2 fruit fly cellular contexts compared by ENCODE assay signal in the genomic region with DNA sequence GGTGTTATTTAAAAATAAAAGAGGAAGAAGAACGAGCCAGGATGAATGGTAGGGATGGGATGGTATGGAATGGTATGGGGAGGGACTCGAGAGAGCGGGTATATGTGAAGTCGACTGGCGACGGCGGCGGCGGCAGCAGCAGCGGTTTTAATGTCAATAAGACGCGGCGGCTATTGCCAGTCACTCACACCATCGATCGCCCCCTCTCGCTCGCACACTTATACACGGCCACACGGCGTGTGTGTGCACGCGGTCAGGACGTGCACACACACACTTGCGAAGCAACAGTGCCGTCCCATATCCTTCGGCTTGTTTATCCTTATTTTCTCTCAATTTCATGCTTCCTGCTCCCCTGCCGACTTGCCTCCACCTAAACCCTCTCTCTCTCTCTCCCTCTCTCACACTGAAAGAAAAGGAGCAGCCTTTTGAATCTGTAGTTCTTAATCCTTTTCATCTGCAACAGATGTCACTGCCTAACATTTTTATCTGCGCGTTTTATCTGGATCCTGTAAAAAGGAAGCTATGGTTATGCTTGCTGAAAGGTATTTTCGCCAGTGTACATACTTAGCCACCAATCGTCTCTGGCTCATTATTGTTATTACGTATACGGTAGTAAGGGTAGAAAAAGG.
A peak's percentile ranks its signal among the peaks of the same experiment; 100 is the strongest.
TF ChIP-seq lines count a peak whose summit lies in the region.

No protein-coding gene starts in this region.

TF ChIP-seq in whole organism, embryonic, 481 proteins besides CTCF, POLR2A, EP300 and RAD21 (continued from another document and continues in another):
- TF ChIP-seq Hmr (GFP tag; optimal IDR thresholded peaks at IDR 0.05; lab: Kevin White, UChicago) (peak; percentile 88), Xrp1 (GFP tag; IDR thresholded peaks at IDR 0.05; lab: Robert Waterston, UW) (peak; percentile 88), CG32772 (GFP tag; IDR thresholded peaks at IDR 0.05; lab: Robert Waterston, UW) (peak; percentile 71), pb (GFP tag; optimal IDR thresholded peaks at IDR 0.05; lab: Kevin White, UChicago) (peak; percentile 67), tll (GFP tag; optimal IDR thresholded peaks at IDR 0.05; lab: Kevin White, UChicago) (peak in 1 of 2 experiments; percentile 57), sens (GFP tag; lab: Kevin White, UChicago) (peak; percentile 99), chm (GFP tag; IDR thresholded peaks at IDR 0.05; lab: Robert Waterston, UW) (peak; percentile 82), dysf (GFP tag; IDR thresholded peaks at IDR 0.05; lab: Robert Waterston, UW) (peak; percentile 88), knrl (GFP tag; IDR thresholded peaks at IDR 0.05; lab: Robert Waterston, UW; ENCODE audit: partially characterized antibody) (no peak), MESR4 (GFP tag; optimal IDR thresholded peaks at IDR 0.05; lab: Kevin White, UChicago) (peak; percentile 40), Ada2b (GFP tag; IDR thresholded peaks at IDR 0.05; lab: Robert Waterston, UW) (peak; percentile 73), CG2129 (GFP tag; IDR thresholded peaks at IDR 0.05; lab: Robert Waterston, UW; ENCODE audit: partially characterized antibody) (no peak), CG13775 (GFP tag; optimal IDR thresholded peaks at IDR 0.05; lab: Kevin White, UChicago) (peak; percentile 79), oc (tag; optimal IDR thresholded peaks at IDR 0.05; lab: Kevin White, UChicago) (peak; percentile 79), CG6654 (GFP tag; optimal IDR thresholded peaks at IDR 0.05; lab: Kevin White, UChicago) (peak; percentile 42), run (tag; optimal IDR thresholded peaks at IDR 0.05; lab: Kevin White, UChicago) (peak; percentile 22), CG7839 (tag; optimal IDR thresholded peaks at IDR 0.05; lab: Kevin White, UChicago) (peak; percentile 91), Fer2 (tag; optimal IDR thresholded peaks at IDR 0.05; lab: Kevin White, UChicago) (peak; percentile 54), al (GFP tag; IDR thresholded peaks at IDR 0.05; lab: Robert Waterston, UW) (peak; percentile 71), CG17802 (tag; optimal IDR thresholded peaks at IDR 0.05; lab: Kevin White, UChicago) (peak; percentile 62), Dip3 (GFP tag; optimal IDR thresholded peaks at IDR 0.05; lab: Kevin White, UChicago) (peak; percentile 81), CG5180 (GFP tag; optimal IDR thresholded peaks at IDR 0.05; lab: Kevin White, UChicago) (peak; percentile 59), slou (GFP tag; optimal IDR thresholded peaks at IDR 0.05; lab: Kevin White, UChicago) (peak; percentile 66), CG1024 (GFP tag; IDR thresholded peaks at IDR 0.05; lab: Robert Waterston, UW) (peak; percentile 65; the same call in 1 of the 2 replicates), repo (GFP tag; optimal IDR thresholded peaks at IDR 0.05; lab: Kevin White, UChicago) (peak; percentile 68), CG34422 (GFP tag; IDR thresholded peaks at IDR 0.05; lab: Robert Waterston, UW) (peak; percentile 89), cas (GFP tag; IDR thresholded peaks at IDR 0.05; lab: Robert Waterston, UW) (peak; percentile 64; the same call in 1 of the 2 replicates), CG1647 (GFP tag; optimal IDR thresholded peaks at IDR 0.05; lab: Kevin White, UChicago) (peak; percentile 74), ewg (GFP tag; optimal IDR thresholded peaks at IDR 0.05; lab: Kevin White, UChicago) (peak; percentile 67), Ptx1 (GFP tag; IDR thresholded peaks at IDR 0.05; lab: Robert Waterston, UW) (peak; percentile 81), Sry-β (GFP tag; optimal IDR thresholded peaks at IDR 0.05; lab: Kevin White, UChicago) (no peak), TFAM (GFP tag; optimal IDR thresholded peaks at IDR 0.05; lab: Kevin White, UChicago) (peak; percentile 31), CG4282 (GFP tag; optimal IDR thresholded peaks at IDR 0.05; lab: Kevin White, UChicago) (peak; percentile 69), CG34224 (GFP tag; IDR thresholded peaks at IDR 0.05; lab: Robert Waterston, UW; ENCODE audit: partially characterized antibody) (no peak), Oaz (GFP tag; IDR thresholded peaks at IDR 0.05; lab: Robert Waterston, UW) (peak; percentile 56; the same call in 1 of the 2 replicates), gro (GFP tag; optimal IDR thresholded peaks at IDR 0.05; lab: Kevin White, UChicago) (peak; percentile 85), Mad (GFP tag; optimal IDR thresholded peaks at IDR 0.05; lab: Kevin White, UChicago) (peak; percentile 85), Camta (GFP tag; optimal IDR thresholded peaks at IDR 0.05; lab: Kevin White, UChicago) (peak; percentile 80), ems (GFP tag; optimal IDR thresholded peaks at IDR 0.05; lab: Kevin White, UChicago) (peak; percentile 89), CG16813 (GFP tag; IDR thresholded peaks at IDR 0.05; lab: Robert Waterston, UW; ENCODE audit: partially characterized antibody) (no peak), CG1792 (GFP tag; optimal IDR thresholded peaks at IDR 0.05; lab: Kevin White, UChicago) (peak; percentile 76), ase (GFP tag; IDR thresholded peaks at IDR 0.05; lab: Robert Waterston, UW) (peak; percentile 13; the same call in 1 of the 3 replicates), vvl (GFP tag; IDR thresholded peaks at IDR 0.05; lab: Robert Waterston, UW) (peak; percentile 85), abd-A (tag; optimal IDR thresholded peaks at IDR 0.05; lab: Kevin White, UChicago) (peak; percentile 63), CG1529 (GFP tag; optimal IDR thresholded peaks at IDR 0.05; lab: Kevin White, UChicago) (peak; percentile 60), sqz (GFP tag; optimal IDR thresholded peaks at IDR 0.05; lab: Kevin White, UChicago) (peak; percentile 14), Oli (tag; optimal IDR thresholded peaks at IDR 0.05; lab: Kevin White, UChicago) (peak; percentile 80), HLH3B (GFP tag; IDR thresholded peaks at IDR 0.05; lab: Robert Waterston, UW) (peak; percentile 85), ERR (GFP tag; optimal IDR thresholded peaks at IDR 0.05; lab: Kevin White, UChicago) (peak; percentile 84), Antp (GFP tag; optimal IDR thresholded peaks at IDR 0.05; lab: Kevin White, UChicago) (peak; percentile 95), cato (GFP tag; optimal IDR thresholded peaks at IDR 0.05; lab: Kevin White, UChicago; ENCODE audit: borderline replicate concordance) (peak; percentile 55), luna (GFP tag; optimal IDR thresholded peaks at IDR 0.05; lab: Kevin White, UChicago) (peak; percentile 76), Ets97D (GFP tag; optimal IDR thresholded peaks at IDR 0.05; lab: Kevin White, UChicago) (peak; percentile 22), CG15514 (GFP tag; optimal IDR thresholded peaks at IDR 0.05; lab: Kevin White, UChicago) (peak; percentile 68), kah (GFP tag; optimal IDR thresholded peaks at IDR 0.05; lab: Kevin White, UChicago) (peak; percentile 23), CG17361 (GFP tag; IDR thresholded peaks at IDR 0.05; lab: Robert Waterston, UW) (peak; percentile 81), da (GFP tag; optimal IDR thresholded peaks at IDR 0.05; lab: Kevin White, UChicago) (peak; percentile 57), Lpt (GFP tag; optimal IDR thresholded peaks at IDR 0.05; lab: Kevin White, UChicago) (no peak), MTF-1 (GFP tag; optimal IDR thresholded peaks at IDR 0.05; lab: Kevin White, UChicago; ENCODE audit: borderline replicate concordance) (peak; percentile 76), Hsf (GFP tag; optimal IDR thresholded peaks at IDR 0.05; lab: Kevin White, UChicago) (peak; percentile 89)

TF ChIP-seq in whole organism, prepupa, 60 proteins besides CTCF, POLR2A, EP300 and RAD21 (continued from another document):
- TF ChIP-seq CG10669 (GFP tag; optimal IDR thresholded peaks at IDR 0.05; lab: Kevin White, UChicago) (peak; percentile 78), acj6 (GFP tag; optimal IDR thresholded peaks at IDR 0.05; lab: Kevin White, UChicago) (peak; percentile 77), Ets96B (tag; optimal IDR thresholded peaks at IDR 0.05; lab: Kevin White, UChicago) (peak; percentile 67), cyc (GFP tag; optimal IDR thresholded peaks at IDR 0.05; lab: Kevin White, UChicago) (peak; percentile 85), fd59A (GFP tag; optimal IDR thresholded peaks at IDR 0.05; lab: Kevin White, UChicago) (peak; percentile 62), fkh (GFP tag; optimal IDR thresholded peaks at IDR 0.05; lab: Kevin White, UChicago) (peak; percentile 30), CG9139 (GFP tag; optimal IDR thresholded peaks at IDR 0.05; lab: Kevin White, UChicago) (peak; percentile 28), svp (GFP tag; lab: Kevin White, UChicago) (peak; percentile 85), OdsH (GFP tag; optimal IDR thresholded peaks at IDR 0.05; lab: Kevin White, UChicago) (peak; percentile 71), Hr39 (GFP tag; optimal IDR thresholded peaks at IDR 0.05; lab: Kevin White, UChicago) (peak; percentile 85)
TF ChIP-seq in whole organism, prepupa: peak in this region for 52.
